Worm (Caenorhabditis elegans): ENCODE results near the gene Y42H9AR.2.

- TF ChIP-seq ztf-4 (tag; optimal IDR thresholded peaks at IDR 0.05) (no peak), zag-1 (tag; optimal IDR thresholded peaks at IDR 0.05) (no peak)
Observed at ce11 chrIV:8075516-8075915, 24.2 kb upstream of the Y42H9AR.2 start.

Measured in whole organism, L2 larva.